Fruit fly (Drosophila melanogaster): Measurements from ENCODE around the gene moi.
A peak's percentile ranks its signal among the peaks of the same experiment; 100 is the strongest.

Gene moi

dm6 chr3R:18223434-18223833 lies 31.9 kb upstream of the moi start, which contains the start of the genes mTerf5 and Non3 (continued):
- TF ChIP-seq pb (GFP tag; optimal IDR thresholded peaks at IDR 0.05) (peak; percentile 14), CG2889 (GFP tag; IDR thresholded peaks at IDR 0.05) (no peak), mld (GFP tag; IDR thresholded peaks at IDR 0.05; ENCODE audit: partially characterized antibody) (peak; percentile 68; the same call in 1 of the 3 replicates), CG5180 (GFP tag; optimal IDR thresholded peaks at IDR 0.05) (no peak), fd3F (GFP tag; optimal IDR thresholded peaks at IDR 0.05) (peak; percentile 23), CG16779 (GFP tag; IDR thresholded peaks at IDR 0.05) (no peak), br (optimal IDR thresholded peaks at IDR 0.05) (no peak), lov (optimal IDR thresholded peaks at IDR 0.05) (no peak), lov (GFP tag; IDR thresholded peaks at IDR 0.05) (no peak), CG2875 (GFP tag; optimal IDR thresholded peaks at IDR 0.05) (peak; percentile 2), Fer3 (tag; optimal IDR thresholded peaks at IDR 0.05) (peak; percentile 42), CG11093 (GFP tag; IDR thresholded peaks at IDR 0.05) (no peak), Optix (GFP tag; IDR thresholded peaks at IDR 0.05) (peak; percentile 37; the same call in 1 of the 3 replicates), cato (GFP tag; optimal IDR thresholded peaks at IDR 0.05; ENCODE audit: borderline replicate concordance) (no peak), CG17829 (tag; optimal IDR thresholded peaks at IDR 0.05) (peak; percentile 76), Ets65A (GFP tag) (peak; percentile 83), pita (GFP tag; optimal IDR thresholded peaks at IDR 0.05) (no peak), Tbp (GFP tag; optimal IDR thresholded peaks at IDR 0.05) (no peak), ken (GFP tag; IDR thresholded peaks at IDR 0.05) (peak; percentile 45; the same call in 1 of the 3 replicates), Antp (GFP tag; optimal IDR thresholded peaks at IDR 0.05) (no peak), ewg (GFP tag; optimal IDR thresholded peaks at IDR 0.05) (peak; percentile 81), NK7.1 (GFP tag; optimal IDR thresholded peaks at IDR 0.05) (no peak), ems (GFP tag; optimal IDR thresholded peaks at IDR 0.05) (no peak), zf30C (GFP tag; optimal IDR thresholded peaks at IDR 0.05) (peak; percentile 7), MTF-1 (GFP tag; optimal IDR thresholded peaks at IDR 0.05; ENCODE audit: borderline replicate concordance) (no peak), grau (tag; optimal IDR thresholded peaks at IDR 0.05) (peak; percentile 66), CG11695 (GFP tag; IDR thresholded peaks at IDR 0.05) (no peak; the same call in 2 of the 3 replicates), ab (GFP tag; optimal IDR thresholded peaks at IDR 0.05) (no peak), odd (GFP tag; optimal IDR thresholded peaks at IDR 0.05) (peak; percentile 33), CG6765 (GFP tag; optimal IDR thresholded peaks at IDR 0.05) (no peak), cwo (GFP tag; optimal IDR thresholded peaks at IDR 0.05) (peak; percentile 70), Bgb (GFP tag; IDR thresholded peaks at IDR 0.05; ENCODE audit: partially characterized antibody) (peak; percentile 85), MBD-R2 (GFP tag; IDR thresholded peaks at IDR 0.05) (peak; percentile 86), CG9817 (tag; optimal IDR thresholded peaks at IDR 0.05) (peak; percentile 68), Poxn (GFP tag; IDR thresholded peaks at IDR 0.05) (no peak), CG3281 (GFP tag; optimal IDR thresholded peaks at IDR 0.05) (peak; percentile 59), CG15073 (GFP tag; optimal IDR thresholded peaks at IDR 0.05) (no peak), jumu (GFP tag; optimal IDR thresholded peaks at IDR 0.05) (peak; percentile 23), CG10431 (GFP tag; optimal IDR thresholded peaks at IDR 0.05) (no peak), CG1529 (GFP tag; optimal IDR thresholded peaks at IDR 0.05) (no peak), ssp (GFP tag; IDR thresholded peaks at IDR 0.05) (no peak), CG13775 (GFP tag; optimal IDR thresholded peaks at IDR 0.05) (peak; percentile 83), CG4707 (GFP tag; optimal IDR thresholded peaks at IDR 0.05) (no peak), CG30020 (tag; optimal IDR thresholded peaks at IDR 0.05) (peak; percentile 57), dan (GFP tag; IDR thresholded peaks at IDR 0.05) (no peak), sima (GFP tag; optimal IDR thresholded peaks at IDR 0.05) (no peak), peb (GFP tag; IDR thresholded peaks at IDR 0.05) (peak; percentile 17; the same call in 1 of the 2 replicates), chm (GFP tag; IDR thresholded peaks at IDR 0.05) (no peak), bowl (GFP tag; IDR thresholded peaks at IDR 0.05) (no peak), gfzf (GFP tag; optimal IDR thresholded peaks at IDR 0.05) (no peak), CG4282 (GFP tag; optimal IDR thresholded peaks at IDR 0.05) (no peak), CG16815 (GFP tag; optimal IDR thresholded peaks at IDR 0.05) (peak; percentile 17)

Data from whole organism, embryonic.